Fruit fly (Drosophila melanogaster): ENCODE results near the gene CG14411.
A peak's percentile ranks its signal among the peaks of the same experiment; 100 is the strongest.

The CG14411 gene

dm6 chrX:14846116-14846614 is 13.7 kb downstream of the CG14411 start (continued):
- TF ChIP-seq tio (GFP tag; optimal IDR thresholded peaks at IDR 0.05) (no peak), CG33557 (GFP tag; optimal IDR thresholded peaks at IDR 0.05) (no peak), Hsf (GFP tag; optimal IDR thresholded peaks at IDR 0.05) (no peak), sr (GFP tag; IDR thresholded peaks at IDR 0.05) (no peak), slou (GFP tag; optimal IDR thresholded peaks at IDR 0.05) (no peak), CG13123 (GFP tag; optimal IDR thresholded peaks at IDR 0.05) (no peak), CG17361 (GFP tag; IDR thresholded peaks at IDR 0.05) (0 out of 3 replicates have a peak, but pooled peaks have one; percentile 28), Ets97D (GFP tag; optimal IDR thresholded peaks at IDR 0.05) (no peak), ro (GFP tag; IDR thresholded peaks at IDR 0.05) (no peak), ham (GFP tag; IDR thresholded peaks at IDR 0.05) (no peak), CG3281 (GFP tag; optimal IDR thresholded peaks at IDR 0.05) (no peak), CG9876 (GFP tag; optimal IDR thresholded peaks at IDR 0.05) (no peak), bcd (GFP tag; optimal IDR thresholded peaks at IDR 0.05) (no peak), slbo (GFP tag; IDR thresholded peaks at IDR 0.05) (no peak), tap (tag; optimal IDR thresholded peaks at IDR 0.05) (no peak), eyg (GFP tag; optimal IDR thresholded peaks at IDR 0.05) (no peak), Pdp1 (GFP tag; optimal IDR thresholded peaks at IDR 0.05) (no peak), CG12659 (GFP tag; optimal IDR thresholded peaks at IDR 0.05) (no peak), Opbp (GFP tag; IDR thresholded peaks at IDR 0.05; ENCODE audit: partially characterized antibody) (no peak), Mad (GFP tag; optimal IDR thresholded peaks at IDR 0.05) (no peak), ems (GFP tag; optimal IDR thresholded peaks at IDR 0.05) (no peak), CG14014 (GFP tag; IDR thresholded peaks at IDR 0.05) (no peak), CG2875 (GFP tag; optimal IDR thresholded peaks at IDR 0.05) (no peak), Meics (GFP tag; optimal IDR thresholded peaks at IDR 0.05) (no peak), CG7928 (GFP tag; optimal IDR thresholded peaks at IDR 0.05) (no peak), CG17186 (GFP tag; optimal IDR thresholded peaks at IDR 0.05) (no peak), mam (GFP tag; optimal IDR thresholded peaks at IDR 0.05) (no peak), dmrt11E (tag; optimal IDR thresholded peaks at IDR 0.05) (peak; percentile 49), CG7271 (tag; optimal IDR thresholded peaks at IDR 0.05) (no peak), peb (GFP tag; IDR thresholded peaks at IDR 0.05) (no peak), CG9215 (GFP tag; IDR thresholded peaks at IDR 0.05) (no peak), CG2889 (GFP tag; IDR thresholded peaks at IDR 0.05) (no peak), YL-1 (GFP tag; optimal IDR thresholded peaks at IDR 0.05) (no peak), Sox100B (GFP tag; optimal IDR thresholded peaks at IDR 0.05) (peak; percentile 18), CG6854 (GFP tag; optimal IDR thresholded peaks at IDR 0.05) (no peak), CG6272 (GFP tag; IDR thresholded peaks at IDR 0.05) (no peak), D19B (GFP tag; optimal IDR thresholded peaks at IDR 0.05) (no peak), sisA (GFP tag; IDR thresholded peaks at IDR 0.05) (no peak), otp (GFP tag; IDR thresholded peaks at IDR 0.05) (no peak), CG6689 (GFP tag; IDR thresholded peaks at IDR 0.05) (no peak), CG13424 (tag; optimal IDR thresholded peaks at IDR 0.05) (peak; percentile 38), Adf1 (GFP tag; IDR thresholded peaks at IDR 0.05) (no peak), CG9932 (GFP tag; IDR thresholded peaks at IDR 0.05) (no peak), CG17568 (GFP tag; optimal IDR thresholded peaks at IDR 0.05) (no peak), unpg (GFP tag; optimal IDR thresholded peaks at IDR 0.05) (peak; percentile 30), CG7357 (GFP tag; IDR thresholded peaks at IDR 0.05) (no peak), HLH4C (GFP tag; IDR thresholded peaks at IDR 0.05; ENCODE audit: partially characterized antibody) (no peak), CrebB (tag; optimal IDR thresholded peaks at IDR 0.05) (no peak), CG8388 (GFP tag; optimal IDR thresholded peaks at IDR 0.05) (peak; percentile 26), CG10654 (GFP tag; optimal IDR thresholded peaks at IDR 0.05) (no peak), dimm (GFP tag; IDR thresholded peaks at IDR 0.05) (no peak), PHDP (tag; optimal IDR thresholded peaks at IDR 0.05) (peak; percentile 31)
